Worm (Caenorhabditis elegans): Measurements from ENCODE around the gene erd-2.2.

DNA sequence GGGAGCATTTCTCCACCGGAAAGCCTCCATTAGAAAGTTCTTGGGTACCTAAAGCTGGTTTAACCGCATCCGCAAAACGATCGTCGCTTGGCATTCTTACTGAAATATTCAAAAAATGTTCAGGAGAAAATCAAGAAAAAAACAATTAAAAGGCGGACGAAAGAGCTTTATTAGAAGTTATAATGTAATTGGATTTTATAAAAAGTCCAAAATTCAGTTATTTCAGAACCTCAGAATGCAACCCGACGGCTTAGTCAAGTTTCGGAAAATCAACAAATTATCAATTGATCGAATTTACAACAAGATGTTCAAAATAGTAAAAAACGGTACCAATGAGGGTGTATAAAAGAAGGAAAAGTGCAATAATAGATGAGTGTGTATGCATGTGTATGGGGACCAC, 10.9 kb upstream of the erd-2.2 start, which contains the start of gene pxl-1:
- TF ChIP-seq lsy-2 (tag; optimal IDR thresholded peaks at IDR 0.05) (no peak), jun-1 (tag; optimal IDR thresholded peaks at IDR 0.05) (no peak)

Measured in whole organism, L4 larva.